Worm (Caenorhabditis elegans) whole organism, early embryonic: ENCODE measurements around the gene B0495.7.

Source experiments
- ama-1 ChIP-seq: fragments of 150-350 bp; optimal IDR thresholded peaks from 2 replicates; lab custom pipeline; 2014
- ceh-13 ChIP-seq: fragments of 200-800 bp; sonication (Bioruptor generic); optimal IDR thresholded peaks from 2 replicates; lab custom pipeline; 2018; ENCODE audit warnings: mild to moderate bottlenecking, missing genetic modification characterization, missing compliant biosample characterization
- ets-7 ChIP-seq: sonication (generic microtip); optimal IDR thresholded peaks from 2 replicates; lab custom pipeline; 2016; ENCODE audit warnings: missing genotype, missing genetic modification characterization, missing compliant biosample characterization
- hnd-1 ChIP-seq: sonication (generic microtip); optimal IDR thresholded peaks from 2 replicates; lab custom pipeline; 2016; ENCODE audit warnings: missing genetic modification characterization, missing compliant biosample characterization
- sea-1 ChIP-seq: fragments of 200-800 bp; sonication (Bioruptor generic); conservative IDR thresholded peaks from 2 replicates; pipeline ENCODE4 v1.3.6; 2022; ENCODE audit warnings: missing genetic modification characterization, missing compliant biosample characterization
- tbx-11 ChIP-seq: fragments of 200-800 bp; sonication (Bioruptor generic); IDR thresholded peaks from 2 replicates; pipeline ENCODE4 v1.3.6; 2022; ENCODE audit warnings: missing genetic modification characterization, missing compliant biosample characterization

DNA sequence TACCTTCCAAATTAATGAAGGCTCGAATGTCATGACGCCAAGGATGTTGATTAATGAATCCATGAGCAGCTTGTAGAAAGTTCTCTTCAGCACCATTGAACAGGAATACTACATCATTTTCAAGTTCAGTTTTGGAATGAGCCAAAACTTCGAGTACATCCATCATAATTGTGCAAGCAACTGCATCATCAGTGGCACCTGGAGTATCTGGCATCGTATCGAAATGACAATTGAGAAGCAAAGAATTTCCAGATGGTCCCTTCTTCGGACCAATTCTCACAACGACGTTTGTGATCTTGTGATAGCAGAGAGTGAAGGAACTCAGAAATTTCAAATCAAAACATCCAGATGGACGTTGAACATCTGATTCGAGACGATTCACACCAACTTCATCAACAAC, 646 bp downstream of the B0495.7 start:
- TF ChIP-seq ama-1 (lab: Kevin White, UChicago) (no peak), ceh-13 (no peak), tbx-11 (GFP tag; lab: Robert Waterston, UW) (no peak), hnd-1 (tag; lab: Kevin White, UChicago) (no peak), sea-1 (GFP tag; lab: Robert Waterston, UW) (no peak), ets-7 (tag; lab: Kevin White, UChicago) (no peak)
